Worm (Caenorhabditis elegans): ENCODE measurements around the gene F59B2.12.

DNA sequence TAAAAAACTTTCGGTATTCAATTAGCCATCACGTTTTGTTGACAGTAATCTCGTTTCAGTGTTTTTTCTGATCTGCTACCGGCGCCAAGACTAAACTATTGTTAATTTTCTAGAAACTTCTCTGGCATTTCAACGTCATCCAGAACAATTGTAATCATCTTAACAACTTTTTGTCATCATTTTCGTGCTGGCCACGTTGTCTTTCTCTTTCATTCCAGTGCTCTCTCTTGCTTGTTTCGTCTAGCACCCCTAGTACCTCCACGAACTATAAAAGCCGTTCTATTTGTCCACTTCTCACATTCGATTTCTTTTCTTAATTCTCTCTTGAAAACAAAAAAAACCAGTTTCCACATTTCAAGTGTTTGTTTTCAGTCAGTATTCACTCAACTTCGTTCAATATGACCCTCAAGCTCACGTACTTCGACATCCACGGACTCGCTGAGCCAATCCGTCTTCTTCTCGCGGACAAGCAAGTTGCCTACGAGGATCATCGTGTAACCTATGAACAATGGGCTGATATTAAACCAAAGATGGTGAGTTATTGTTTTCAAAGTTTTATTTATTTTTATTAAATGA lies 41.6 kb downstream of the F59B2.12 start, which contains the start of gene gst-1:
- TF ChIP-seq T22C8.4 (GFP tag; IDR thresholded peaks at IDR 0.05) (no peak), ref-1 (GFP tag; conservative IDR thresholded peaks at IDR 0.05) (no peak), flt-1 (GFP tag; IDR thresholded peaks at IDR 0.05) (no peak), med-1 (GFP tag; optimal IDR thresholded peaks at IDR 0.05; ENCODE audit: insufficient read depth) (no peak), klf-2 (GFP tag; conservative IDR thresholded peaks at IDR 0.05) (no peak), ztf-29 (GFP tag; IDR thresholded peaks at IDR 0.05) (no peak)

Measured in whole organism, midembryonic.